Worm (Caenorhabditis elegans) whole organism, early embryonic: ENCODE measurements around the gene F16F9.3.

Experiments used
- B0310.2 ChIP-seq: sonication (generic microtip); optimal IDR thresholded peaks from 2 replicates; lab custom pipeline; 2016; ENCODE audit warnings: mild to moderate bottlenecking, missing genetic modification characterization, missing compliant biosample characterization
- F13C5.2 ChIP-seq: sonication (generic microtip); optimal IDR thresholded peaks from 2 replicates; lab custom pipeline; 2017; ENCODE audit warnings: mild to moderate bottlenecking, missing genetic modification characterization, inconsistent platforms, missing compliant biosample characterization
- ama-1 ChIP-seq: fragments of 150-350 bp; optimal IDR thresholded peaks from 2 replicates; lab custom pipeline; 2014
- ceh-13 ChIP-seq: fragments of 200-800 bp; sonication (Bioruptor generic); optimal IDR thresholded peaks from 2 replicates; lab custom pipeline; 2018; ENCODE audit warnings: mild to moderate bottlenecking, missing genetic modification characterization, missing compliant biosample characterization
- ceh-36 ChIP-seq: sonication (generic microtip); optimal IDR thresholded peaks from 2 replicates; lab custom pipeline; 2016; ENCODE audit warnings: missing genetic modification characterization, inconsistent platforms, missing compliant biosample characterization
- ets-7 ChIP-seq: sonication (generic microtip); optimal IDR thresholded peaks from 2 replicates; lab custom pipeline; 2016; ENCODE audit warnings: missing genotype, missing genetic modification characterization, missing compliant biosample characterization
- flt-1 ChIP-seq: fragments of 200-800 bp; sonication (Bioruptor generic); IDR thresholded peaks from 2 replicates; pipeline ENCODE4 v1.3.6; 2022; ENCODE audit warnings: missing genetic modification characterization, missing compliant biosample characterization
- hnd-1 ChIP-seq: sonication (generic microtip); optimal IDR thresholded peaks from 2 replicates; lab custom pipeline; 2016; ENCODE audit warnings: missing genetic modification characterization, missing compliant biosample characterization
- scrt-1 ChIP-seq: fragments of 200-800 bp; sonication (Bioruptor generic); IDR thresholded peaks from 2 replicates; pipeline ENCODE4 v1.3.6; 2022; ENCODE audit warnings: missing genetic modification characterization, missing compliant biosample characterization
- sea-1 ChIP-seq: fragments of 200-800 bp; sonication (Bioruptor generic); conservative IDR thresholded peaks from 2 replicates; pipeline ENCODE4 v1.3.6; 2022; ENCODE audit warnings: missing genetic modification characterization, missing compliant biosample characterization
- tbx-37 ChIP-seq: fragments of 200-800 bp; sonication (Bioruptor generic); conservative IDR thresholded peaks from 2 replicates; pipeline ENCODE4 v1.3.6; 2022; ENCODE audit warnings: missing genetic modification reagents, missing genetic modification characterization, missing compliant biosample characterization
- tra-4 ChIP-seq: sonication (generic microtip); optimal IDR thresholded peaks from 2 replicates; lab custom pipeline; 2017; ENCODE audit warnings: missing genetic modification characterization, missing compliant biosample characterization

ce11 chrX:8485392-8485791 is 28.0 kb downstream of the F16F9.3 start:
- TF ChIP-seq ama-1 (no peak), hnd-1 (tag; lab: Kevin White, UChicago) (no peak), ets-7 (tag; lab: Kevin White, UChicago) (no peak), tbx-37 (no peak), F13C5.2 (tag; lab: Kevin White, UChicago) (no peak), flt-1 (GFP tag; lab: Robert Waterston, UW) (no peak), sea-1 (GFP tag; lab: Robert Waterston, UW) (no peak), B0310.2 (tag; lab: Kevin White, UChicago) (no peak), tra-4 (tag; lab: Kevin White, UChicago) (no peak), ceh-36 (no peak), ceh-13 (GFP tag; lab: Kevin White, UChicago) (no peak), scrt-1 (GFP tag; lab: Robert Waterston, UW) (no peak)
